Fruit fly (Drosophila melanogaster) whole organism, pupa: ENCODE results near the gene Dpm1.

ENCODE experiments used
- CG10348 ChIP-seq: fragments of 200-800 bp; sonication (Bioruptor generic); IDR thresholded peaks from 2 replicates; pipeline ENCODE4 v1.3.6; 2022; ENCODE audit warnings: missing biosample characterization, missing genetic modification characterization
- CG12605 ChIP-seq: fragments of 200-800 bp; sonication (Bioruptor generic); IDR thresholded peaks from 2 replicates; pipeline ENCODE4 v1.3.6; 2022; ENCODE audit warnings: missing biosample characterization, missing genetic modification characterization
- CG13204 ChIP-seq: fragments of 200-800 bp; sonication (Bioruptor generic); optimal IDR thresholded peaks from 2 replicates; lab custom pipeline; 2018; ENCODE audit warnings: missing biosample characterization, mild to moderate bottlenecking, missing genetic modification characterization, moderate library complexity
- CG14655 ChIP-seq: fragments of 200-800 bp; sonication (Bioruptor generic); optimal IDR thresholded peaks from 3 replicates; lab custom pipeline; 2017; ENCODE audit warnings: mild to moderate bottlenecking, missing biosample characterization, missing genetic modification reagents, missing genetic modification characterization
- CG15710 ChIP-seq: fragments of 200-800 bp; sonication (Bioruptor generic); optimal IDR thresholded peaks from 2 replicates; lab custom pipeline; 2018; ENCODE audit warnings: missing biosample characterization, mild to moderate bottlenecking, missing genetic modification characterization, moderate library complexity
- CG17806 ChIP-seq: fragments of 200-800 bp; sonication (Bioruptor generic); optimal IDR thresholded peaks from 2 replicates; lab custom pipeline; 2018; ENCODE audit warnings: missing biosample characterization, mild to moderate bottlenecking, missing genetic modification characterization, moderate library complexity
- CG32121 ChIP-seq: fragments of 200-800 bp; sonication (Bioruptor generic); IDR thresholded peaks from 2 replicates; pipeline ENCODE4 v1.3.6; 2022; ENCODE audit warnings: missing biosample characterization, missing genetic modification characterization
- CG34367 ChIP-seq: fragments of 200-800 bp; sonication (Bioruptor generic); optimal IDR thresholded peaks from 2 replicates; lab custom pipeline; 2018; ENCODE audit warnings: missing biosample characterization, mild to moderate bottlenecking, missing genetic modification characterization
- CG4496 ChIP-seq: fragments of 200-800 bp; sonication (Bioruptor generic); IDR thresholded peaks from 3 replicates; pipeline ENCODE4 v1.3.6; 2022; ENCODE audit warnings: missing biosample characterization, missing genetic modification characterization
- CG8159 ChIP-seq: fragments of 200-800 bp; sonication (Bioruptor generic); optimal IDR thresholded peaks from 3 replicates; lab custom pipeline; 2018; ENCODE audit warnings: missing biosample characterization, mild to moderate bottlenecking, missing genetic modification characterization, moderate library complexity
- CG8301 ChIP-seq: fragments of 200-800 bp; sonication (Bioruptor generic); optimal IDR thresholded peaks from 2 replicates; lab custom pipeline; 2018; ENCODE audit warnings: missing biosample characterization, mild to moderate bottlenecking, missing genetic modification characterization
- CG9948 ChIP-seq: fragments of 200-800 bp; sonication (Bioruptor generic); optimal IDR thresholded peaks from 2 replicates; lab custom pipeline; 2018; ENCODE audit warnings: missing biosample characterization, mild to moderate bottlenecking, missing genetic modification characterization, moderate library complexity
- D1 ChIP-seq: fragments of 200-800 bp; sonication (Bioruptor generic); optimal IDR thresholded peaks from 2 replicates; lab custom pipeline; 2018; ENCODE audit warnings: missing biosample characterization, mild to moderate bottlenecking, missing genetic modification characterization, moderate library complexity
- EcR ChIP-seq: fragments of 200-800 bp; sonication (Bioruptor generic); optimal IDR thresholded peaks from 3 replicates; lab custom pipeline; 2019; ENCODE audit warnings: missing biosample characterization, missing genetic modification characterization, mild to moderate bottlenecking, moderate library complexity, missing genetic modification reagents
- Ets98B ChIP-seq: fragments of 200-800 bp; sonication (Bioruptor generic); IDR thresholded peaks from 2 replicates; pipeline ENCODE4 v1.3.6; 2022; ENCODE audit warnings: missing biosample characterization, missing genetic modification characterization
- Pif1A ChIP-seq: fragments of 200-800 bp; sonication (Bioruptor generic); optimal IDR thresholded peaks from 3 replicates; lab custom pipeline; 2016; ENCODE audit warnings: missing biosample characterization, missing genetic modification characterization
- Pif1B ChIP-seq: fragments of 200-800 bp; sonication (Bioruptor generic); optimal IDR thresholded peaks from 3 replicates; lab custom pipeline; 2016; ENCODE audit warnings: missing biosample characterization, missing genetic modification characterization
- Snoo ChIP-seq: fragments of 200-800 bp; sonication (Bioruptor generic); optimal IDR thresholded peaks from 3 replicates; lab custom pipeline; 2017; ENCODE audit warnings: missing biosample characterization, mild to moderate bottlenecking, missing genetic modification characterization, inconsistent platforms
- fd96Ca ChIP-seq: fragments of 200-800 bp; sonication (Bioruptor generic); IDR thresholded peaks from 3 replicates; pipeline ENCODE4 v1.3.6; 2022; ENCODE audit warnings: missing biosample characterization, missing genetic modification characterization
- gl ChIP-seq: fragments of 200-800 bp; sonication (Bioruptor generic); optimal IDR thresholded peaks from 2 replicates; lab custom pipeline; 2018; ENCODE audit warnings: missing biosample characterization, mild to moderate bottlenecking, missing genetic modification characterization
- rn ChIP-seq: fragments of 200-800 bp; sonication (Bioruptor generic); IDR thresholded peaks from 2 replicates; pipeline ENCODE4 v1.3.6; 2022; ENCODE audit warnings: missing biosample characterization, missing genetic modification characterization

The Dpm1 gene

dm6 chr2L:19518636-19519086 lies 7.5 kb downstream of the Dpm1 start, which contains the start of gene CG10132:
Gene CG10132, plus strand, starts transcription at chr2L:19518824.
- peak; percentile 44; the same call in 1 of the 2 replicates for TF ChIP-seq CG32121 (GFP tag; lab: Robert Waterston, UW)
- TF ChIP-seq EcR: no peak
- no peak for TF ChIP-seq CG8159 (tag; lab: Kevin White, UChicago)
- TF ChIP-seq fd96Ca (GFP tag; lab: Robert Waterston, UW): peak; percentile 11; the same call in 1 of the 3 replicates
- no peak for TF ChIP-seq rn (GFP tag; lab: Robert Waterston, UW)
- no peak for TF ChIP-seq CG10348 (GFP tag; lab: Robert Waterston, UW)
- TF ChIP-seq CG17806 (tag; lab: Kevin White, UChicago): no peak
- TF ChIP-seq CG34367 (tag; lab: Kevin White, UChicago): no peak
- TF ChIP-seq CG12605 (GFP tag; lab: Robert Waterston, UW): no peak
- no peak for TF ChIP-seq Pif1B
- TF ChIP-seq, all 21 proteins: peak for 2

dm6 chr2L:19517154-19517814 lies 8.9 kb downstream of the Dpm1 start, which contains the start of gene Hasp:
Gene Hasp, minus strand, starts transcription at chr2L:19517204.
- TF ChIP-seq CG4496 (GFP tag; lab: Robert Waterston, UW) (peak; percentile 13; the same call in 1 of the 3 replicates), Ets98B (GFP tag; lab: Robert Waterston, UW) (peak; percentile 21), fd96Ca (GFP tag; lab: Robert Waterston, UW) (no peak), CG10348 (GFP tag; lab: Robert Waterston, UW) (no peak), Pif1B (peak; percentile 13), CG15710 (tag; lab: Kevin White, UChicago) (peak; percentile 18)

dm6 chr2L:19516062-19516461 lies 10.1 kb downstream of the Dpm1 start:
- TF ChIP-seq CG9948 (tag; lab: Kevin White, UChicago) (no peak), CG13204 (GFP tag; lab: Kevin White, UChicago) (no peak), CG10348 (GFP tag; lab: Robert Waterston, UW) (no peak), CG17806 (tag; lab: Kevin White, UChicago) (no peak), CG12605 (GFP tag; lab: Robert Waterston, UW) (no peak), CG34367 (tag; lab: Kevin White, UChicago) (no peak), gl (no peak), EcR (no peak), CG4496 (GFP tag; lab: Robert Waterston, UW) (no peak), Pif1A (no peak), CG32121 (GFP tag; lab: Robert Waterston, UW) (no peak)

- TF ChIP-seq CG32121 (GFP tag; lab: Robert Waterston, UW) (no peak), rn (GFP tag; lab: Robert Waterston, UW) (no peak), CG8159 (tag; lab: Kevin White, UChicago) (no peak), CG12605 (GFP tag; lab: Robert Waterston, UW) (no peak), CG10348 (GFP tag; lab: Robert Waterston, UW) (no peak), Pif1B (no peak), Ets98B (GFP tag; lab: Robert Waterston, UW) (no peak), D1 (tag; lab: Kevin White, UChicago) (no peak), EcR (no peak), CG15710 (tag; lab: Kevin White, UChicago) (no peak), CG34367 (tag; lab: Kevin White, UChicago) (no peak), CG13204 (GFP tag; lab: Kevin White, UChicago) (no peak), CG17806 (tag; lab: Kevin White, UChicago) (no peak)
These were observed 14.0 kb downstream of the Dpm1 start for dm6 chr2L:19512184-19512583.

DNA sequence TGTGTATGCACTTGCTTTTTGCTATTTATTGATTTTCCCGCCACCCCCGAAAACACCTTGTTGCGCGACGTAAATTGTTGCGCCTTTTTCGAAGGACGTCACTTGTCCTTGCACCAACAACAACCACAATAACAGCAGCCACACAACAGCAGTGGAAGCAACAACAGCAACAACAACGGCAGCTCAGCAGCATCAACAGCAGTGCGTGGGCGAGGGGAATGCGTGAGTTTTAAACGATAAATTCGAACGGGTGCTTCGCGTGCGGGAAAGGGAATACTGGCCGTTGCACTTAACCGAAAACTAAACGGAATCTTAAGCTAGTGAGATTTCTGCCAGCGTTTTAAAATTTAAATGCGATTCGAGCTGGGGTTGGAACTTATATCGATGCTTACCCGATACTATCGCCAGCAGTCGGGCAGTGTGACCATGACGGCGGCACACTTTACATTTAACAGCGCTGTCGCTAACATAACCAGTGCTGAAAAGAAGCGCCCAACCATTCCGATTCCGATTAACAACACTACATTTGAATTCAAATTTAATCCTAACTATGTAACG lies 17.7 kb downstream of the Dpm1 start, which contains the start of gene cyst:
Gene cyst (minus strand): TSS at position 404 of the 558 bp plus-strand sequence.
- TF ChIP-seq CG4496 (GFP tag; lab: Robert Waterston, UW): 0 out of 3 replicates have a peak, but pooled peaks have one; percentile 14
- TF ChIP-seq CG12605 (GFP tag; lab: Robert Waterston, UW): no peak

DNA sequence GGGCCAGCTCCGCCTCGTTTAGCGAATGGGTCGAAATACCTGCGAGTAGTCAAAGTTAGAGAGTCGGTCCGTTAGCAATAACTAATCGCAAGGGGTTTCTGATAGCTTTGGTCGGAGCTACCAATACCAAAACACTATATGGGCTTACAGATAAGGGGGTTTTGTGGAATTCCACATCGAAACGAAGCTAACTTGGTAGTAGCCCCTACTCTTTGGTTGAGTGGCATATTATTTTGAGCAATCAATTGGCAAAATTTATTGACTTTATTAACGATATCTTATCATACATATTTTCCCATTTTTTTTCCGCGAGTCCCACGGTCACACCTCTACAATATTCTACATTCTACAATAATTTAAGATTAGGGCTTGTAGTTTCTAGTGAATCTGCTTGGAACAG lies 19.8 kb downstream of the Dpm1 start:
- TF ChIP-seq CG12605 (GFP tag; lab: Robert Waterston, UW) (no peak), CG13204 (GFP tag; lab: Kevin White, UChicago) (no peak), CG17806 (tag; lab: Kevin White, UChicago) (no peak), CG8301 (tag; lab: Kevin White, UChicago) (no peak), Ets98B (GFP tag; lab: Robert Waterston, UW) (no peak), Pif1B (no peak), rn (GFP tag; lab: Robert Waterston, UW) (no peak)

- TF ChIP-seq CG4496 (GFP tag; lab: Robert Waterston, UW): no peak
- TF ChIP-seq gl: no peak
- no peak for TF ChIP-seq fd96Ca (GFP tag; lab: Robert Waterston, UW)
- TF ChIP-seq D1 (tag; lab: Kevin White, UChicago): no peak
- no peak for TF ChIP-seq CG9948 (tag; lab: Kevin White, UChicago)
- TF ChIP-seq CG8159 (tag; lab: Kevin White, UChicago): no peak
- TF ChIP-seq CG34367 (tag; lab: Kevin White, UChicago): no peak
- TF ChIP-seq Snoo (tag; lab: Kevin White, UChicago): no peak
- TF ChIP-seq Pif1B: no peak
- no peak for TF ChIP-seq CG10348 (GFP tag; lab: Robert Waterston, UW)
- TF ChIP-seq CG15710 (tag; lab: Kevin White, UChicago): no peak
- no peak for TF ChIP-seq rn (GFP tag; lab: Robert Waterston, UW)
- TF ChIP-seq CG12605 (GFP tag; lab: Robert Waterston, UW): no peak
- TF ChIP-seq CG17806 (tag; lab: Kevin White, UChicago): no peak
- no peak for TF ChIP-seq CG14655 (GFP tag; lab: Kevin White, UChicago)
- TF ChIP-seq Ets98B (GFP tag; lab: Robert Waterston, UW): no peak
- no peak for TF ChIP-seq CG13204 (GFP tag; lab: Kevin White, UChicago)
- TF ChIP-seq CG32121 (GFP tag; lab: Robert Waterston, UW): no peak
These were observed 28.2 kb downstream of the Dpm1 start, which contains the start of gene Top3alpha for dm6 chr2L:19497983-19498382. Gene Top3alpha, plus strand, starts transcription at chr2L:19498168.
